Worm (Caenorhabditis elegans) whole organism, young adult: Measurements from ENCODE around the gene hum-8.
A peak's percentile ranks its signal among the peaks of the same experiment; 100 is the strongest.

Experiments
- B0261.1 ChIP-seq: sonication (generic microtip); optimal IDR thresholded peaks from 2 replicates; lab custom pipeline; 2016; ENCODE audit warnings: mild to moderate bottlenecking, missing genetic modification characterization, moderate library complexity, missing compliant biosample characterization
- B0336.3 ChIP-seq: fragments of 200-800 bp; sonication (Bioruptor generic); IDR thresholded peaks from 2 replicates; pipeline ENCODE4 v1.3.6; 2022; ENCODE audit warnings: missing genetic modification characterization, missing compliant biosample characterization
- D2030.7 ChIP-seq: fragments of 200-800 bp; sonication (Bioruptor generic); IDR thresholded peaks from 2 replicates; pipeline ENCODE4 v1.3.6; 2022; ENCODE audit warnings: missing genetic modification reagents, missing genetic modification characterization, missing compliant biosample characterization
- F10E7.11 ChIP-seq: sonication (generic microtip); optimal IDR thresholded peaks from 2 replicates; lab custom pipeline; 2017; ENCODE audit warnings: mild to moderate bottlenecking, missing genetic modification characterization, moderate library complexity, missing compliant biosample characterization
- F39B2.1 ChIP-seq: fragments of 200-800 bp; sonication (Bioruptor generic); IDR thresholded peaks from 2 replicates; pipeline ENCODE4 v1.3.6; 2022; ENCODE audit warnings: missing genetic modification reagents, missing genetic modification characterization, missing compliant biosample characterization
- F49E8.2 ChIP-seq: sonication (generic microtip); optimal IDR thresholded peaks from 3 replicates; lab custom pipeline; 2017; ENCODE audit warnings: missing genetic modification characterization, mild to moderate bottlenecking, missing compliant biosample characterization, antibody characterized with exemption, moderate library complexity; ENCODE audit not compliant: insufficient read depth
- F52B5.7 ChIP-seq: sonication (generic microtip); optimal IDR thresholded peaks from 2 replicates; lab custom pipeline; 2016; ENCODE audit warnings: mild to moderate bottlenecking, missing genetic modification characterization, missing compliant biosample characterization
- F55B11.4 ChIP-seq: sonication (generic microtip); optimal IDR thresholded peaks from 2 replicates; lab custom pipeline; 2016; ENCODE audit warnings: missing compliant biosample characterization, missing genetic modification characterization, borderline replicate concordance; ENCODE audit not compliant: insufficient read depth
- K11D2.4 ChIP-seq: fragments of 200-800 bp; sonication (Bioruptor generic); IDR thresholded peaks from 2 replicates; pipeline ENCODE4 v1.3.6; 2022; ENCODE audit warnings: missing genetic modification reagents, missing genetic modification characterization, missing compliant biosample characterization
- T26A5.8 ChIP-seq: sonication (generic microtip); optimal IDR thresholded peaks from 2 replicates; lab custom pipeline; 2016; ENCODE audit warnings: missing genetic modification characterization, missing compliant biosample characterization
- Y53F4B.3 ChIP-seq: fragments of 200-800 bp; sonication (Bioruptor generic); IDR thresholded peaks from 2 replicates; pipeline ENCODE4 v1.3.6; 2022; ENCODE audit warnings: missing genetic modification reagents, missing genetic modification characterization, missing compliant biosample characterization
- Y53G8AR.9 ChIP-seq: fragments of 200-800 bp; sonication (Bioruptor generic); conservative IDR thresholded peaks from 2 replicates; pipeline ENCODE4 v1.3.6; 2022; ENCODE audit warnings: missing genetic modification reagents, missing genetic modification characterization, missing compliant biosample characterization
- Y56A3A.18 ChIP-seq: fragments of 200-800 bp; sonication (Bioruptor generic); IDR thresholded peaks from 2 replicates; pipeline ENCODE4 v1.3.6; 2022; ENCODE audit warnings: missing genetic modification reagents, missing genetic modification characterization, missing compliant biosample characterization
- Y79H2A.3 ChIP-seq: fragments of 200-800 bp; sonication (Bioruptor generic); conservative IDR thresholded peaks from 2 replicates; pipeline ENCODE4 v1.3.6; 2022; ENCODE audit warnings: missing genetic modification reagents, missing genetic modification characterization, missing compliant biosample characterization
- ZK185.1 ChIP-seq: sonication (generic microtip); optimal IDR thresholded peaks from 2 replicates; lab custom pipeline; 2016; ENCODE audit warnings: mild to moderate bottlenecking, missing genetic modification characterization, missing compliant biosample characterization; ENCODE audit not compliant: poor library complexity, severe bottlenecking
- ama-1 ChIP-seq, 3 experiments: fragments of 150-350 bp in 1 of 3; sonication (generic microtip) in 2 of 3; optimal IDR thresholded peaks; 2 replicates each; lab custom pipeline; 2014 to 2018; ENCODE audit warnings: missing biosample characterization in 2 of 3, missing genetic modification characterization in 2 of 3, missing genetic modification reagents in 2 of 3
- atf-7 ChIP-seq: sonication (generic microtip); optimal IDR thresholded peaks from 2 replicates; lab custom pipeline; 2017; ENCODE audit warnings: mild to moderate bottlenecking, missing genetic modification characterization, missing compliant biosample characterization
- athp-1 ChIP-seq: sonication (generic microtip); optimal IDR thresholded peaks from 2 replicates; lab custom pipeline; 2017; ENCODE audit warnings: mild to moderate bottlenecking, missing genetic modification characterization, missing compliant biosample characterization
- attf-6 ChIP-seq: fragments of 200-800 bp; sonication (Bioruptor generic); IDR thresholded peaks from 2 replicates; pipeline ENCODE4 v1.3.6; 2022; ENCODE audit warnings: missing genetic modification reagents, missing genetic modification characterization, missing compliant biosample characterization
- ccch-3 ChIP-seq: fragments of 200-800 bp; sonication (Bioruptor generic); optimal IDR thresholded peaks from 2 replicates; lab custom pipeline; 2018; ENCODE audit warnings: mild to moderate bottlenecking, missing genetic modification characterization, missing compliant biosample characterization
- cebp-1 ChIP-seq, 2 experiments: fragments of 200-800 bp in 1 of 2; sonication (Bioruptor generic) in 1 of 2; sonication (generic microtip) in 1 of 2; IDR thresholded peaks in 1 of 2; optimal IDR thresholded peaks in 1 of 2; 2 replicates each; pipeline versions ENCODE4 v1.3.6 to Lab custom; 2017 to 2022; ENCODE audit warnings: missing compliant biosample characterization in 2 of 2, missing genetic modification characterization in 2 of 2, mild to moderate bottlenecking in 1 of 2, missing genetic modification reagents in 1 of 2, moderate library complexity in 1 of 2
- die-1 ChIP-seq: sonication (generic microtip); optimal IDR thresholded peaks from 2 replicates; lab custom pipeline; 2016; ENCODE audit warnings: missing genotype, mild to moderate bottlenecking, missing genetic modification characterization, missing compliant biosample characterization
- dox-1 ChIP-seq: fragments of 200-800 bp; sonication (Bioruptor generic); IDR thresholded peaks from 2 replicates; pipeline ENCODE4 v1.3.6; 2022; ENCODE audit warnings: missing genetic modification reagents, missing genetic modification characterization, missing compliant biosample characterization
- ekl-4 ChIP-seq: fragments of 200-800 bp; sonication (Bioruptor generic); IDR thresholded peaks from 2 replicates; pipeline ENCODE4 v1.3.6; 2022; ENCODE audit warnings: missing genetic modification reagents, missing genetic modification characterization, missing compliant biosample characterization
- hrde-1 ChIP-seq: sonication (generic microtip); optimal IDR thresholded peaks from 2 replicates; lab custom pipeline; 2016; ENCODE audit warnings: missing genetic modification characterization, mild to moderate bottlenecking, missing compliant biosample characterization, moderate library complexity, missing genotype, missing genetic modification reagents, borderline replicate concordance
- hsf-1 ChIP-seq: fragments of 200-800 bp; sonication (Bioruptor generic); IDR thresholded peaks from 2 replicates; pipeline ENCODE4 v1.3.6; 2022; ENCODE audit warnings: missing genetic modification reagents, missing genetic modification characterization, missing compliant biosample characterization
- lag-1 ChIP-seq: fragments of 200-800 bp; sonication (Bioruptor generic); IDR thresholded peaks from 2 replicates; pipeline ENCODE4 v1.3.6; 2022; ENCODE audit warnings: missing genetic modification reagents, missing genetic modification characterization, missing compliant biosample characterization
- lin-26 ChIP-seq: fragments of 200-800 bp; sonication (Bioruptor generic); IDR thresholded peaks from 2 replicates; pipeline ENCODE4 v1.3.6; 2022; ENCODE audit warnings: missing genetic modification reagents, missing genetic modification characterization, missing compliant biosample characterization
- lin-35 ChIP-seq, 3 experiments: fragments of 150-350 bp in 2 of 3; sonication (generic microtip) in 1 of 3; optimal IDR thresholded peaks; 2 replicates each; lab custom pipeline; 2014 to 2018; ENCODE audit warnings: missing biosample characterization in 3 of 3, missing genetic modification characterization in 3 of 3, missing genetic modification reagents in 3 of 3
- lsl-1 ChIP-seq: fragments of 200-800 bp; sonication (Bioruptor generic); optimal IDR thresholded peaks from 2 replicates; lab custom pipeline; 2018; ENCODE audit warnings: mild to moderate bottlenecking, missing genetic modification characterization, moderate library complexity, missing compliant biosample characterization
- madf-3 ChIP-seq: fragments of 200-800 bp; sonication (Bioruptor generic); IDR thresholded peaks from 2 replicates; pipeline ENCODE4 v1.3.6; 2022; ENCODE audit warnings: missing genetic modification reagents, missing genetic modification characterization, missing compliant biosample characterization
- madf-6 ChIP-seq: fragments of 200-800 bp; sonication (Bioruptor generic); IDR thresholded peaks from 2 replicates; pipeline ENCODE4 v1.3.6; 2022; ENCODE audit warnings: missing genetic modification reagents, missing genetic modification characterization, missing compliant biosample characterization
- madf-8 ChIP-seq: fragments of 200-800 bp; sonication (Bioruptor generic); conservative IDR thresholded peaks from 2 replicates; pipeline ENCODE4 v1.3.6; 2022; ENCODE audit warnings: missing genetic modification reagents, missing genetic modification characterization, missing compliant biosample characterization
- nfyb-1 ChIP-seq: fragments of 200-800 bp; sonication (Bioruptor generic); IDR thresholded peaks from 2 replicates; pipeline ENCODE4 v1.3.6; 2022; ENCODE audit warnings: missing genetic modification reagents, missing genetic modification characterization, missing compliant biosample characterization
- snpc-4 ChIP-seq, 5 experiments: fragments of 150-350 bp in 1 of 5; sonication (generic microtip) in 4 of 5; optimal IDR thresholded peaks; 2 replicates each; lab custom pipeline; 2014 to 2018; ENCODE audit warnings: missing genetic modification characterization in 5 of 5, missing biosample characterization in 3 of 5, antibody characterized with exemption in 2 of 5, mild to moderate bottlenecking in 2 of 5, missing compliant biosample characterization in 2 of 5, missing genotype in 2 of 5, moderate library complexity in 2 of 5, missing genetic modification reagents in 1 of 5
- tbx-9 ChIP-seq: sonication (generic microtip); optimal IDR thresholded peaks from 2 replicates; lab custom pipeline; 2016; ENCODE audit warnings: borderline replicate concordance, missing genetic modification characterization, inconsistent platforms, missing compliant biosample characterization
- unc-130 ChIP-seq: sonication (generic microtip); optimal IDR thresholded peaks from 2 replicates; lab custom pipeline; 2016; ENCODE audit warnings: missing genetic modification reagents, missing genetic modification characterization, missing compliant biosample characterization

Gene hum-8

DNA sequence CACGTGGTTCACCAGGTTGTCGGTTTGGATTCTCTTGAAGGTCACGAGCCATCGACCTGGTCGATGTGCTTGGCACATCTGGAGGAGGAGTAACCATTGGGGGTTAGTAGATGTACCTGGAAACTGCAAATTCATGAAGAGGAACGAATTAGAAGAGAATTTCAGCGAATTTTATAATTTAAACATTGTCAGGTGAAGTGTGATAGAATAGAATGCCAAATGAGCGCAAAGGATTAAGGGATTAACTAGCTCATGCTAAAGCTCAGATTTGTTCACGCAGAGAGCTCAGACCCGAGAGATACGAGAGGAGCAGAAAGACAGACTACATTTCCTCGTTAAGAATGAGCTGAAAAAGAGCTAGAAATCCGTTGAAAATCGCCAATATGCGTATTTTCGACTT is 15.3 kb downstream of the hum-8 start, which contains the start of gene daf-18:
daf-18 (minus strand) TSS at position 126 of the 400 bp plus-strand sequence.
- TF ChIP-seq die-1 (tag; lab: Kevin White, UChicago) (no peak), ZK185.1 (no peak), F55B11.4 (tag; lab: Kevin White, UChicago) (no peak), snpc-4 (GFP tag; optimal IDR thresholded peaks at IDR 0.05; lab: Kevin White, UChicago) (no peak), snpc-4 (tag; optimal IDR thresholded peaks at IDR 0.05; lab: Kevin White, UChicago) (no peak), hrde-1 (no peak), ccch-3 (GFP tag; lab: Kevin White, UChicago) (no peak)

- TF ChIP-seq lin-26 (GFP tag; lab: Robert Waterston, UW) (0 out of 2 replicates have a peak, but pooled peaks have one; percentile 35), nfyb-1 (GFP tag; lab: Robert Waterston, UW) (no peak), lag-1 (no peak)
Measured at ce11 chrIV:422112-422511, 18.2 kb downstream of the hum-8 start.

DNA sequence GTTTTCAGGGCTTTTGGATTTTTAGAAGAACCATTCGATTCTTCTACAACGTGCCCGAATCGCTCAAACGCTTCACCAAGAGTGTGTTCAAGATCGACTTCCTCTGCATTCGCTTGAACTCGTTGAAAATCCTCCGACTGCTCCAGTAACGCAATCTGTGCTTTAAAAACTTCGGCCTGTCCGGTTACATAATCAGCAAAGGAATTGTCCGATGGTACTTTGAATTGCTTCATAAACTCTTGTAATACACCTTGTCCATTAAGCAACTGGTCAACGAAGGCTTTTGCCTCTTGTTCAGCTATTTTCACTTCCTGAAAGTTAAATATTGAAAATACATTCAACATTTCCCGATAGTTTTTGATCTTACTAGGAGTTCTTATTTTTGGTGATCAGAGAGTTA is 19.7 kb downstream of the hum-8 start:
- TF ChIP-seq Y56A3A.18 (GFP tag; lab: Robert Waterston, UW) (0 out of 2 replicates have a peak, but pooled peaks have one; percentile 24), B0261.1 (tag; lab: Kevin White, UChicago) (no peak), madf-3 (GFP tag; lab: Robert Waterston, UW) (0 out of 2 replicates have a peak, but pooled peaks have one; percentile 62), madf-6 (peak; percentile 38; the same call in 1 of the 2 replicates), lsl-1 (GFP tag; lab: Kevin White, UChicago) (no peak)

DNA sequence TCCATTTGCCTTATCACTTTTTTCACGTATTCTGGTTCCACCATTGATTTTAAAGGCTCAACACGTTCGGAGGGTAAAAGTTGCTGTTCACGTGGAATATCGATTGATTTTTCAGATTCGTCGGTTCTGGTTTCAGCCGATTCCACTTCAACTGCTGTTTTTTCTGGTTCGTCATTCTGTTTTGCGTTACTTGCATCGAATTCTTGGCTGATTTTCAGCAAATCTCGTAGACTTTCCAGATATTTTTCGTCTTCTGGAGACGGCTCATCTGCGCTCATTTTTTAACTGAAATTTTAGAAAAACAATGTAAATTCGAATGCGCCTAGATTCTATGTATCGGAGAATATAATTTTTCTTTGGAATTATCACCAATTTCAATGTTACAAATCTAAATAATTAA is 20.7 kb downstream of the hum-8 start, which contains the start of gene eri-1:
eri-1 (minus strand) TSS at position 285 of the 400 bp plus-strand sequence.
- TF ChIP-seq ekl-4 (GFP tag; lab: Robert Waterston, UW) (peak; percentile 54; the same call in 1 of the 2 replicates), B0336.3 (GFP tag; lab: Robert Waterston, UW) (peak; percentile 78), F10E7.11 (tag; lab: Kevin White, UChicago) (peak; percentile 16), Y53F4B.3 (GFP tag; lab: Robert Waterston, UW) (no peak), lin-35 (GFP tag; optimal IDR thresholded peaks at IDR 0.05; lab: Kevin White, UChicago) (no peak), madf-3 (GFP tag; lab: Robert Waterston, UW) (peak; percentile 77; the same call in 1 of the 2 replicates), lsl-1 (GFP tag; lab: Kevin White, UChicago) (peak; percentile 22), Y53G8AR.9 (GFP tag; lab: Robert Waterston, UW) (peak; percentile 37; the same call in 1 of the 2 replicates), hsf-1 (peak; percentile 50; the same call in 1 of the 2 replicates), tbx-9 (tag; lab: Kevin White, UChicago) (peak; percentile 42), atf-7 (peak; percentile 28), ama-1 (optimal IDR thresholded peaks at IDR 0.05; lab: Kevin White, UChicago) (no peak), ama-1 (GFP tag; optimal IDR thresholded peaks at IDR 0.05; lab: Kevin White, UChicago) (peak in 1 of 2 experiments; percentile 36), hrde-1 (peak; percentile 70), D2030.7 (GFP tag; lab: Robert Waterston, UW) (0 out of 2 replicates have a peak, but pooled peaks have one; percentile 32), F39B2.1 (0 out of 2 replicates have a peak, but pooled peaks have one; percentile 52), F49E8.2 (tag; lab: Kevin White, UChicago) (no peak), T26A5.8 (tag; lab: Kevin White, UChicago) (peak; percentile 7), dox-1 (GFP tag; lab: Robert Waterston, UW) (peak; percentile 47; the same call in 1 of the 2 replicates), cebp-1 (GFP tag; IDR thresholded peaks at IDR 0.05; lab: Robert Waterston, UW) (no peak; the same call in 1 of the 2 replicates), cebp-1 (tag; optimal IDR thresholded peaks at IDR 0.05; lab: Kevin White, UChicago) (peak; percentile 25), attf-6 (0 out of 2 replicates have a peak, but pooled peaks have one; percentile 32), F52B5.7 (tag; lab: Kevin White, UChicago) (peak; percentile 12), athp-1 (peak; percentile 57), Y79H2A.3 (no peak), unc-130 (GFP tag; lab: Kevin White, UChicago) (peak; percentile 35), madf-6 (peak; percentile 56; the same call in 1 of the 2 replicates), K11D2.4 (GFP tag; lab: Robert Waterston, UW) (no peak), madf-8 (GFP tag; lab: Robert Waterston, UW) (no peak)
